Fruit fly (Drosophila melanogaster): Measurements from ENCODE around the gene CG31924.

The CG31924 gene

dm6 chr2L:1341995-1342394 lies 12.7 kb downstream of the CG31924 start, which contains the start of gene CG33923:
Gene CG33923, minus strand, starts transcription at chr2L:1342095.
- no peak for TF ChIP-seq noc (tag; optimal IDR thresholded peaks at IDR 0.05)

dm6 chr2L:1333828-1334227 lies 20.9 kb downstream of the CG31924 start, which contains the start of gene CG5440:
Gene CG5440, plus strand, starts transcription at chr2L:1334128.
- TF ChIP-seq noc (tag; optimal IDR thresholded peaks at IDR 0.05), result no peak

- TF ChIP-seq noc (tag; optimal IDR thresholded peaks at IDR 0.05), result no peak
Measured at dm6 chr2L:1328861-1329260, 25.9 kb downstream of the CG31924 start, which contains the start of gene a5. Gene a5, plus strand, starts transcription at chr2L:1329161.

dm6 chr2L:1316422-1316821 lies 38.3 kb downstream of the CG31924 start:
- no peak for TF ChIP-seq noc (tag; optimal IDR thresholded peaks at IDR 0.05)

dm6 chr2L:1315283-1315682 lies 39.4 kb downstream of the CG31924 start:
- TF ChIP-seq noc (tag; optimal IDR thresholded peaks at IDR 0.05), result no peak

- TF ChIP-seq noc (tag; optimal IDR thresholded peaks at IDR 0.05), result no peak
Measured at dm6 chr2L:1312321-1312720, 42.4 kb downstream of the CG31924 start.

Data from whole organism, larva.